Fruit fly (Drosophila melanogaster): ENCODE measurements around the gene CG2082.
A peak's percentile ranks its signal among the peaks of the same experiment; 100 is the strongest.

CG2082 gene

DNA sequence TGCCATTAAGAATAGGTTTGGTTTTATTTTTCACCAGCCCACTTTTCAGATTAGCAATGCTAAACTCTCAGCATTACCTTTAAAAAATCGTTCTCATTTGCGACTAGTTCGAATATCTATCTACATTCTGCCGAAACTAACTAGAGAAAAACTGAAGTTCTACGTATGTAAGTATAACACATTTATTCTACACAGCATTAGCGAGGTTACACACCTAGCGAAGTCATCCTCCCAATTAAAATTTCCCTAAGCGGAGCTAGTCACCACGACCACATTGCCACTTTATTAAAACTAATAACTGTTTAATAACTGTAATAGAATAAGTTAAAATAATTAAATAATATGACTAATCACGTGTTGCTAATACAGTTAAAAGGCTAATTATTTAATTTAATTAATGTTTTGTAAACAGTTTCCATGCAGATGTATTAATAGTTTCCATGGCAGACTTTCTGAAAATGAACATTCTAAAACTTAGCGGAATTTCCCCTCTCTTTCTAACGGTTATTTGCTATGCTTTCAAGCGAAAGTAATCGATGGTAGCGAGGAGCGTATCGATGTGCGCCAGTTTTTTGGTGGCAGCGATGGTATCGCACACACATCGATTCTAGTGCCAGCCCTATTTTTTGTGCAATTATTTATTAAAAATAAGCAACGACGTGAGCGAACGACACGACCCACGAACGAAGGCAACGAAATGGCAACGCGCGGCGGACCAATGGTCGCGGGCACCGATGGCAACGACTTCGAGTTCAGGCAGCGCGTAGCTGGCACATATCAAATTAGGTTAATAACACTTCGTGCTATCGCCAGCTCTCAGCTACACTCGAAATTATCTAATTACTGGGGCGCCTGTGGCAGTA, 1.9 kb downstream of the CG2082 start, which contains the start of gene jagn (continued):
- TF ChIP-seq crol (GFP tag; IDR thresholded peaks at IDR 0.05), result no peak; the same call in 1 of the 2 replicates
- TF ChIP-seq Dfd (GFP tag; optimal IDR thresholded peaks at IDR 0.05), result no peak
- TF ChIP-seq Side (GFP tag; optimal IDR thresholded peaks at IDR 0.05), result peak; percentile 59
- no peak for TF ChIP-seq CG15073 (GFP tag; optimal IDR thresholded peaks at IDR 0.05)
- TF ChIP-seq CG8290 (GFP tag; optimal IDR thresholded peaks at IDR 0.05), result peak; percentile 53
- peak in 1 of 2 experiments; percentile 75 for TF ChIP-seq CG8290 (tag; optimal IDR thresholded peaks at IDR 0.05)
- peak in 1 of 2 experiments; percentile 37 for TF ChIP-seq bsh (GFP tag; optimal IDR thresholded peaks at IDR 0.05)
- TF ChIP-seq CG34422 (GFP tag; IDR thresholded peaks at IDR 0.05), result peak; percentile 59; the same call in 1 of the 3 replicates
- TF ChIP-seq Bgb (GFP tag; IDR thresholded peaks at IDR 0.05; ENCODE audit: partially characterized antibody), result peak; percentile 100
- peak; percentile 98 for TF ChIP-seq unc-4 (GFP tag; IDR thresholded peaks at IDR 0.05; ENCODE audit: partially characterized antibody)
- TF ChIP-seq HLH4C (GFP tag; IDR thresholded peaks at IDR 0.05; ENCODE audit: partially characterized antibody), result peak; percentile 99
- peak; percentile 66 for TF ChIP-seq Abd-B (GFP tag; optimal IDR thresholded peaks at IDR 0.05)
- peak; percentile 99 for TF ChIP-seq tna (GFP tag; IDR thresholded peaks at IDR 0.05; ENCODE audit: partially characterized antibody)
- TF ChIP-seq prd (optimal IDR thresholded peaks at IDR 0.05), result no peak
- peak; percentile 53; the same call in 1 of the 3 replicates for TF ChIP-seq prd (GFP tag; IDR thresholded peaks at IDR 0.05)
- TF ChIP-seq CG8281 (tag; optimal IDR thresholded peaks at IDR 0.05), result no peak
- TF ChIP-seq Antp (GFP tag; optimal IDR thresholded peaks at IDR 0.05), result peak; percentile 66
- peak; percentile 62 for TF ChIP-seq Fer3 (tag; optimal IDR thresholded peaks at IDR 0.05)
- TF ChIP-seq CG4424 (GFP tag; optimal IDR thresholded peaks at IDR 0.05), result peak; percentile 47
- peak; percentile 14 for TF ChIP-seq CG1832 (GFP tag; optimal IDR thresholded peaks at IDR 0.05)
- peak; percentile 4 for TF ChIP-seq gcm2 (GFP tag; optimal IDR thresholded peaks at IDR 0.05)
- peak; percentile 48; the same call in 2 of the 3 replicates for TF ChIP-seq ken (GFP tag; IDR thresholded peaks at IDR 0.05)
- no peak for TF ChIP-seq CG6654 (GFP tag; optimal IDR thresholded peaks at IDR 0.05)
- TF ChIP-seq Sin3A (optimal IDR thresholded peaks at IDR 0.05), result peak; percentile 75
- TF ChIP-seq CG7556 (GFP tag; optimal IDR thresholded peaks at IDR 0.05), result peak; percentile 2
- no peak for TF ChIP-seq cato (GFP tag; optimal IDR thresholded peaks at IDR 0.05; ENCODE audit: borderline replicate concordance)
- TF ChIP-seq Dref (GFP tag; IDR thresholded peaks at IDR 0.05), result peak; percentile 96
- no peak for TF ChIP-seq CG2202 (tag; optimal IDR thresholded peaks at IDR 0.05)
- peak; percentile 2 for TF ChIP-seq CG18599 (GFP tag; optimal IDR thresholded peaks at IDR 0.05)
- TF ChIP-seq CG30403 (GFP tag; optimal IDR thresholded peaks at IDR 0.05), result peak; percentile 68
- TF ChIP-seq Hmr (GFP tag; optimal IDR thresholded peaks at IDR 0.05), result peak; percentile 70
- TF ChIP-seq CG1647 (GFP tag; optimal IDR thresholded peaks at IDR 0.05), result no peak
- TF ChIP-seq HLH3B (GFP tag; IDR thresholded peaks at IDR 0.05), result 0 out of 2 replicates have a peak, but pooled peaks have one; percentile 29
- peak; percentile 63 for TF ChIP-seq Ptx1 (GFP tag; IDR thresholded peaks at IDR 0.05)
- TF ChIP-seq vfl (GFP tag; optimal IDR thresholded peaks at IDR 0.05), result peak; percentile 39
- TF ChIP-seq CG8924 (tag; optimal IDR thresholded peaks at IDR 0.05), result peak; percentile 73
- no peak for TF ChIP-seq sd (tag; optimal IDR thresholded peaks at IDR 0.05)
- peak; percentile 100 for TF ChIP-seq CG7963 (GFP tag; IDR thresholded peaks at IDR 0.05; ENCODE audit: partially characterized antibody)
- no peak for TF ChIP-seq CG4360 (GFP tag; IDR thresholded peaks at IDR 0.05)
- peak; percentile 13 for TF ChIP-seq Sry-β (GFP tag; optimal IDR thresholded peaks at IDR 0.05)
- TF ChIP-seq CG11093 (GFP tag; IDR thresholded peaks at IDR 0.05), result no peak
- peak; percentile 70; the same call in 2 of the 3 replicates for TF ChIP-seq CG17361 (GFP tag; IDR thresholded peaks at IDR 0.05)
- TF ChIP-seq CG10654 (GFP tag; optimal IDR thresholded peaks at IDR 0.05), result no peak
- peak; percentile 43 for TF ChIP-seq NC2β (GFP tag; optimal IDR thresholded peaks at IDR 0.05)
- TF ChIP-seq CG7786 (GFP tag; optimal IDR thresholded peaks at IDR 0.05), result peak; percentile 59
- TF ChIP-seq TFAM (GFP tag; optimal IDR thresholded peaks at IDR 0.05), result no peak
- TF ChIP-seq tup (GFP tag; optimal IDR thresholded peaks at IDR 0.05), result peak; percentile 6
- peak; percentile 63 for TF ChIP-seq lab (GFP tag; optimal IDR thresholded peaks at IDR 0.05)
- TF ChIP-seq kay (GFP tag; optimal IDR thresholded peaks at IDR 0.05), result no peak

All from whole organism, embryonic.